Fruit fly (Drosophila melanogaster): ENCODE measurements around the gene Ho.

dm6 chr3R:11648356-11649355, 30.9 kb upstream of the Ho start:
- TF ChIP-seq psq (optimal IDR thresholded peaks at IDR 0.05) (no peak), CG8478 (optimal IDR thresholded peaks at IDR 0.05) (no peak), pan (optimal IDR thresholded peaks at IDR 0.05) (no peak)

All from whole organism.